Worm (Caenorhabditis elegans) whole organism, L1 larva: Measurements from ENCODE around the gene cyy-1.
A peak's percentile ranks its signal among the peaks of the same experiment; 100 is the strongest.

Experiments used
- C04F5.9 ChIP-seq: sonication (generic microtip); optimal IDR thresholded peaks from 2 replicates; lab custom pipeline; 2016; ENCODE audit warnings: missing genetic modification characterization, missing compliant biosample characterization
- F16B12.6 ChIP-seq: fragments of 150-350 bp; optimal IDR thresholded peaks from 2 replicates; lab custom pipeline; 2014; ENCODE audit warnings: missing biosample characterization, missing genetic modification characterization
- Y116A8C.19 ChIP-seq: sonication (generic microtip); optimal IDR thresholded peaks from 2 replicates; lab custom pipeline; 2016; ENCODE audit warnings: missing compliant biosample characterization, missing genetic modification characterization, borderline replicate concordance
- aha-1 ChIP-seq: fragments of 150-350 bp; optimal IDR thresholded peaks from 2 replicates; lab custom pipeline; 2014; ENCODE audit warnings: missing biosample characterization, missing genetic modification characterization
- alr-1 ChIP-seq: fragments of 200-800 bp; sonication (Bioruptor generic); optimal IDR thresholded peaks from 2 replicates; lab custom pipeline; 2018; ENCODE audit warnings: borderline replicate concordance, mild to moderate bottlenecking, missing genetic modification characterization, missing compliant biosample characterization
- ama-1 ChIP-seq: fragments of 150-350 bp; optimal IDR thresholded peaks from 2 replicates; lab custom pipeline; 2014
- blmp-1 ChIP-seq: fragments of 150-350 bp; optimal IDR thresholded peaks from 2 replicates; lab custom pipeline; 2014; ENCODE audit warnings: missing biosample characterization, missing genetic modification characterization
- ceh-8 ChIP-seq: fragments of 200-800 bp; sonication (Bioruptor generic); optimal IDR thresholded peaks from 2 replicates; lab custom pipeline; 2018; ENCODE audit warnings: mild to moderate bottlenecking, missing genetic modification characterization, moderate library complexity, missing compliant biosample characterization
- ceh-88 ChIP-seq: fragments of 200-800 bp; sonication (Bioruptor generic); IDR thresholded peaks from 2 replicates; pipeline ENCODE4 v1.3.6; 2022; ENCODE audit warnings: missing genetic modification characterization, missing compliant biosample characterization
- ces-1 ChIP-seq: fragments of 150-350 bp; optimal IDR thresholded peaks from 2 replicates; lab custom pipeline; 2014; ENCODE audit warnings: missing biosample characterization, missing genetic modification reagents, missing genetic modification characterization
- dsc-1 ChIP-seq: sonication (generic microtip); optimal IDR thresholded peaks from 2 replicates; lab custom pipeline; 2016; ENCODE audit warnings: mild to moderate bottlenecking, missing genetic modification characterization, missing compliant biosample characterization
- egl-27 ChIP-seq, 2 experiments: fragments of 150-350 bp in 1 of 2; sonication (generic microtip); optimal IDR thresholded peaks; 3 replicates each; lab custom pipeline; 2017 to 2018; ENCODE audit warnings: missing biosample characterization in 2 of 2, missing genetic modification characterization in 2 of 2, missing genetic modification reagents in 2 of 2
- elt-2 ChIP-seq: sonication (generic microtip); optimal IDR thresholded peaks from 2 replicates; lab custom pipeline; 2016; ENCODE audit warnings: missing genetic modification characterization, mild to moderate bottlenecking, inconsistent platforms, missing compliant biosample characterization, missing genetic modification reagents
- fkh-10 ChIP-seq: sonication (generic microtip); optimal IDR thresholded peaks from 2 replicates; lab custom pipeline; 2017; ENCODE audit warnings: missing biosample characterization, missing genetic modification reagents, missing genetic modification characterization
- fkh-4 ChIP-seq: sonication (generic microtip); optimal IDR thresholded peaks from 2 replicates; lab custom pipeline; 2016; ENCODE audit warnings: missing compliant biosample characterization, missing genetic modification characterization, borderline replicate concordance
- fkh-8 ChIP-seq: sonication (generic microtip); optimal IDR thresholded peaks from 2 replicates; lab custom pipeline; 2016; ENCODE audit warnings: mild to moderate bottlenecking, missing genetic modification characterization, missing compliant biosample characterization
- grh-1 ChIP-seq: fragments of 200-800 bp; sonication (Bioruptor generic); IDR thresholded peaks from 2 replicates; pipeline ENCODE4 v1.3.6; 2022; ENCODE audit warnings: missing genetic modification reagents, missing genetic modification characterization, missing compliant biosample characterization
- hlh-17 ChIP-seq: fragments of 200-800 bp; sonication (Bioruptor generic); optimal IDR thresholded peaks from 2 replicates; lab custom pipeline; 2018; ENCODE audit warnings: missing genetic modification characterization, mild to moderate bottlenecking, missing compliant biosample characterization, moderate library complexity, borderline replicate concordance
- hpl-2 ChIP-seq: fragments of 150-350 bp; optimal IDR thresholded peaks from 2 replicates; lab custom pipeline; 2014; ENCODE audit warnings: missing biosample characterization, missing genetic modification reagents, missing genetic modification characterization
- irx-1 ChIP-seq: sonication (generic microtip); optimal IDR thresholded peaks from 2 replicates; lab custom pipeline; 2016; ENCODE audit warnings: missing genetic modification characterization, missing compliant biosample characterization
- lin-13 ChIP-seq: fragments of 150-350 bp; optimal IDR thresholded peaks from 2 replicates; lab custom pipeline; 2014; ENCODE audit warnings: missing biosample characterization, missing genetic modification reagents, missing genetic modification characterization
- lin-14 ChIP-seq: fragments of 200-800 bp; sonication (Bioruptor generic); optimal IDR thresholded peaks from 2 replicates; lab custom pipeline; 2018; ENCODE audit warnings: mild to moderate bottlenecking, missing genetic modification characterization, moderate library complexity, missing compliant biosample characterization
- lin-15B ChIP-seq: fragments of 150-350 bp; sonication (generic microtip); optimal IDR thresholded peaks from 3 replicates; lab custom pipeline; 2014; ENCODE audit warnings: missing biosample characterization, missing genetic modification characterization
- lin-35 ChIP-seq, 2 experiments: fragments of 150-350 bp; optimal IDR thresholded peaks; 2 replicates each; lab custom pipeline; 2014; ENCODE audit warnings: missing biosample characterization in 2 of 2, missing genetic modification characterization in 2 of 2, missing genetic modification reagents in 2 of 2
- lir-3 ChIP-seq: sonication (generic microtip); optimal IDR thresholded peaks from 2 replicates; lab custom pipeline; 2016; ENCODE audit warnings: mild to moderate bottlenecking, missing genetic modification characterization, moderate library complexity, missing compliant biosample characterization; ENCODE audit not compliant: poor library complexity
- lsy-2 ChIP-seq, 2 experiments: fragments of 150-350 bp; optimal IDR thresholded peaks; 2 replicates each; lab custom pipeline; 2014; ENCODE audit warnings: missing biosample characterization in 2 of 2, missing genetic modification characterization in 2 of 2
- mab-9 ChIP-seq: fragments of 200-800 bp; sonication (Bioruptor generic); IDR thresholded peaks from 2 replicates; pipeline ENCODE4 v1.3.6; 2022; ENCODE audit warnings: missing genetic modification reagents, missing genetic modification characterization, missing compliant biosample characterization
- mdl-1 ChIP-seq, 2 experiments: fragments of 150-350 bp; optimal IDR thresholded peaks; 2 replicates each; lab custom pipeline; 2014 to 2017; ENCODE audit warnings: missing biosample characterization in 2 of 2, missing genetic modification characterization in 2 of 2, inconsistent platforms in 1 of 2
- mef-2 ChIP-seq: fragments of 150-350 bp; optimal IDR thresholded peaks from 2 replicates; lab custom pipeline; 2014; ENCODE audit warnings: missing biosample characterization, missing genetic modification characterization
- mep-1 ChIP-seq: fragments of 150-350 bp; optimal IDR thresholded peaks from 2 replicates; lab custom pipeline; 2014; ENCODE audit warnings: missing biosample characterization, missing genetic modification characterization
- nhr-11 ChIP-seq: fragments of 150-350 bp; optimal IDR thresholded peaks from 2 replicates; lab custom pipeline; 2014; ENCODE audit warnings: missing biosample characterization, missing genetic modification characterization
- nhr-12 ChIP-seq: sonication (generic microtip); optimal IDR thresholded peaks from 2 replicates; lab custom pipeline; 2017; ENCODE audit warnings: missing biosample characterization, missing genetic modification characterization
- nhr-19 ChIP-seq: fragments of 200-800 bp; sonication (Bioruptor generic); conservative IDR thresholded peaks from 2 replicates; pipeline ENCODE4 v1.3.6; 2022; ENCODE audit warnings: missing genetic modification characterization, missing compliant biosample characterization
- nhr-237 ChIP-seq: fragments of 150-350 bp; optimal IDR thresholded peaks from 2 replicates; lab custom pipeline; 2014; ENCODE audit warnings: missing biosample characterization, missing genetic modification characterization
- nhr-28 ChIP-seq: fragments of 150-350 bp; optimal IDR thresholded peaks from 2 replicates; lab custom pipeline; 2014; ENCODE audit warnings: missing biosample characterization, missing genetic modification characterization
- nhr-47 ChIP-seq: sonication (generic microtip); optimal IDR thresholded peaks from 2 replicates; lab custom pipeline; 2016; ENCODE audit warnings: mild to moderate bottlenecking, missing genetic modification characterization, moderate library complexity, missing compliant biosample characterization
- nhr-71 ChIP-seq: sonication (generic microtip); optimal IDR thresholded peaks from 2 replicates; lab custom pipeline; 2016; ENCODE audit warnings: mild to moderate bottlenecking, missing genetic modification characterization, moderate library complexity, missing compliant biosample characterization
- nhr-77 ChIP-seq: fragments of 150-350 bp; optimal IDR thresholded peaks from 2 replicates; lab custom pipeline; 2014; ENCODE audit warnings: missing biosample characterization, missing genetic modification characterization
- nhr-85 ChIP-seq: sonication (generic microtip); peaks from one replicate; lab custom pipeline; 2016; ENCODE audit warnings: missing genetic modification characterization, inconsistent platforms, missing compliant biosample characterization
- pag-3 ChIP-seq: sonication (generic microtip); optimal IDR thresholded peaks from 2 replicates; lab custom pipeline; 2017; ENCODE audit warnings: missing genetic modification characterization, mild to moderate bottlenecking, missing compliant biosample characterization, antibody characterized with exemption, borderline replicate concordance; ENCODE audit not compliant: insufficient read depth
- snpc-4 ChIP-seq: fragments of 150-350 bp; optimal IDR thresholded peaks from 2 replicates; lab custom pipeline; 2014; ENCODE audit warnings: missing biosample characterization, missing genetic modification characterization
- snu-23 ChIP-seq: sonication (generic microtip); optimal IDR thresholded peaks from 2 replicates; lab custom pipeline; 2016; ENCODE audit warnings: missing genetic modification characterization, missing compliant biosample characterization
- sup-37 ChIP-seq: fragments of 200-800 bp; sonication (Bioruptor generic); optimal IDR thresholded peaks from 2 replicates; lab custom pipeline; 2018; ENCODE audit warnings: mild to moderate bottlenecking, missing genetic modification characterization, missing compliant biosample characterization
- swsn-7 ChIP-seq: sonication (generic microtip); optimal IDR thresholded peaks from 2 replicates; lab custom pipeline; 2016; ENCODE audit warnings: missing genetic modification characterization, missing compliant biosample characterization
- unc-98 ChIP-seq: fragments of 200-800 bp; sonication (Bioruptor generic); IDR thresholded peaks from 2 replicates; pipeline ENCODE4 v1.3.6; 2022; ENCODE audit warnings: missing genetic modification characterization, missing compliant biosample characterization
- zag-1 ChIP-seq: fragments of 150-350 bp; optimal IDR thresholded peaks from 2 replicates; lab custom pipeline; 2014; ENCODE audit warnings: missing biosample characterization, missing genetic modification characterization
- ztf-11 ChIP-seq, 2 experiments: sonication (generic microtip); optimal IDR thresholded peaks; 2 replicates each; lab custom pipeline; 2016 to 2017; ENCODE audit warnings: missing genetic modification characterization in 2 of 2, missing biosample characterization in 1 of 2, missing compliant biosample characterization in 1 of 2
- ztf-4 ChIP-seq: fragments of 150-350 bp; optimal IDR thresholded peaks from 2 replicates; lab custom pipeline; 2014; ENCODE audit warnings: missing biosample characterization, missing genetic modification characterization

The cyy-1 gene

DNA sequence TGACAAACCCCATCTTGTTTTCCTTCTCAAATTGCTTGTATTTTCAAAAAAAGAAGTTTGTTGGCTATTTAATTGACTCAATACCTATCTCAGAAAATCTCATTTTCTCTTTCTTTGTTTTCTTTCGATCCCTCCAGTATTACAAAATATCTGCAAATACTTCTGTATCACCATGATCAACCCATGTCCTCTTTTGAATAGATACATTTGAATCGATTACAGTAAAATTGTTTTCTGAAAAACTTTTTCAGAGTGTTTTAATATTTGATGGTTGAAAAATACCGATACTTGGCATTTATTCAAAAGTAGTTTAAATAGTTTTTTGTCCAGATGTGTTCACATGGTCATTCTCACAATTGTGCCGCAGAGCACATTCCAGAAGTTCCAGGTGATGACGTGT, 3.5 kb downstream of the cyy-1 start, which contains the start of gene ZK353.9:
Gene ZK353.9 (plus strand): TSS at position 331 of the 400 bp plus-strand sequence.
- TF ChIP-seq ama-1, result no peak
- no peak for TF ChIP-seq snpc-4
- TF ChIP-seq mef-2 (tag; lab: Kevin White, UChicago), result no peak

DNA sequence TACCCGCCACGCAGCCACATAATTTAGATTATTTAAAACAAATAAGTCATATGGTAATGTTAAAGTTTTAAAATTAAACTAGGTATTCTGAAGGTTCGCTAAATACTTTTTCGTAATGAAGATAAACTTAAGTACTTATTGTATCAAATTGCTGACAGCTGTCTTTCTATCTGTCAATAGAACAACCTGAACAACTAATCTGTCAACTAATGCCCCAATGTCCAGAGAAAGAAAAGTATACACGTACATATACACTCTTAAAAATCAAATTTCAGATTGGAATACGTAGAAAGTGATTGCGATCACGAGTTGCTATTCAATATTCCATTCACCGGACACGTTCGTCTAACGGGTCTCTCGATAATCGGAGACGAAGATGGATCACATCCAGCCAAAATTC, 5.1 kb downstream of the cyy-1 start:
- TF ChIP-seq hlh-17 (GFP tag; lab: Kevin White, UChicago) (no peak), zag-1 (no peak), dsc-1 (tag; lab: Kevin White, UChicago) (no peak), lir-3 (tag; lab: Kevin White, UChicago) (no peak), ceh-8 (no peak), irx-1 (tag; lab: Kevin White, UChicago) (no peak), lsy-2 (tag; optimal IDR thresholded peaks at IDR 0.05; lab: Kevin White, UChicago) (no peak), fkh-10 (GFP tag; lab: Kevin White, UChicago) (no peak), lin-35 (GFP tag; optimal IDR thresholded peaks at IDR 0.05; lab: Kevin White, UChicago) (no peak), mdl-1 (tag; optimal IDR thresholded peaks at IDR 0.05; lab: Kevin White, UChicago) (no peak), pag-3 (tag; lab: Kevin White, UChicago) (no peak), mef-2 (tag; lab: Kevin White, UChicago) (no peak), snu-23 (GFP tag; lab: Kevin White, UChicago) (no peak), nhr-12 (tag; lab: Kevin White, UChicago) (no peak), nhr-237 (tag; lab: Kevin White, UChicago) (no peak), fkh-4 (tag; lab: Kevin White, UChicago) (no peak), nhr-11 (no peak)
- TF ChIP-seq, all 84 proteins: peak for 0

DNA sequence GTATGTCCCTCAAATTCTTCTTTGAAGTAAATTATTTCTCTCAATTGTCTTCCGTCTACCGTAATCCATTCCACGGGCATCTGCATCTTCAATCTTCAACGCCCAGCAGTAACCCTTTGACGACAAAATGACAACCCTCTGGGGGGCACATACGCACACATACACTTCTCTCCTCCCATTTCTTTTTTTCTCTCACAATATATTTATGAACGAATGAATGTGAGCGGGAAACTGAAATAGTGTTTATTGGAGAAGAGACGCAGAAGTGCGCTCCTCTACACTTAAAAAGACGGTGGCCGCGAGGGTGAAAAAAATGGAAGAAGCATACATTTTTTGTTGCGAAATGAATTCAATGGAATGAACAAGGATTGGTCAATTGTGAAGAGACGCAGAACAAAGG, 6.3 kb downstream of the cyy-1 start:
- no peak for TF ChIP-seq ces-1 (GFP tag; lab: Kevin White, UChicago)
- TF ChIP-seq F16B12.6 (tag; lab: Kevin White, UChicago), result peak; percentile 35
- TF ChIP-seq ceh-88 (GFP tag; lab: Robert Waterston, UW), result no peak
- TF ChIP-seq dsc-1 (tag; lab: Kevin White, UChicago), result no peak
- TF ChIP-seq snu-23 (GFP tag; lab: Kevin White, UChicago), result peak; percentile 69
- TF ChIP-seq nhr-71, result peak; percentile 72
- TF ChIP-seq ztf-11 (tag; optimal IDR thresholded peaks at IDR 0.05; lab: Kevin White, UChicago), result no peak
- TF ChIP-seq egl-27 (tag; optimal IDR thresholded peaks at IDR 0.05; lab: Kevin White, UChicago), result no peak
- TF ChIP-seq Y116A8C.19 (tag; lab: Kevin White, UChicago), result no peak
- TF ChIP-seq mab-9 (GFP tag; lab: Robert Waterston, UW), result no peak
- peak; percentile 24 for TF ChIP-seq elt-2
- peak; percentile 84 to 93 for TF ChIP-seq lsy-2 (tag; optimal IDR thresholded peaks at IDR 0.05; lab: Kevin White, UChicago)
- peak; percentile 52 for TF ChIP-seq nhr-47 (tag; lab: Kevin White, UChicago)
- TF ChIP-seq lin-13 (GFP tag; lab: Kevin White, UChicago), result peak; percentile 50
- no peak for TF ChIP-seq lir-3 (tag; lab: Kevin White, UChicago)
- no peak for TF ChIP-seq sup-37 (GFP tag; lab: Kevin White, UChicago)
- TF ChIP-seq hpl-2 (GFP tag; lab: Kevin White, UChicago), result no peak
- peak; percentile 67 to 77 for TF ChIP-seq lin-35 (GFP tag; optimal IDR thresholded peaks at IDR 0.05; lab: Kevin White, UChicago)
- TF ChIP-seq fkh-10 (GFP tag; lab: Kevin White, UChicago), result peak; percentile 54
- TF ChIP-seq unc-98 (GFP tag; lab: Robert Waterston, UW), result no peak
- no peak for TF ChIP-seq alr-1 (tag; lab: Kevin White, UChicago)
- no peak for TF ChIP-seq nhr-28
- no peak for TF ChIP-seq mef-2 (tag; lab: Kevin White, UChicago)
- peak; percentile 80 for TF ChIP-seq fkh-8 (tag; lab: Kevin White, UChicago)
- TF ChIP-seq C04F5.9 (tag; lab: Kevin White, UChicago), result no peak
- peak; percentile 15 for TF ChIP-seq ztf-4 (tag; lab: Kevin White, UChicago)
- TF ChIP-seq nhr-85 (tag; lab: Kevin White, UChicago), result no peak
- no peak for TF ChIP-seq grh-1 (GFP tag; lab: Robert Waterston, UW)
- peak; percentile 85 for TF ChIP-seq blmp-1
- TF ChIP-seq mep-1 (tag; lab: Kevin White, UChicago), result peak; percentile 97
- TF ChIP-seq lin-15B (tag; lab: Kevin White, UChicago), result peak; percentile 24
- TF ChIP-seq nhr-11, result no peak
- TF ChIP-seq zag-1, result no peak
- peak; percentile 58 for TF ChIP-seq swsn-7 (tag; lab: Kevin White, UChicago)
- TF ChIP-seq lin-14 (GFP tag; lab: Kevin White, UChicago), result peak; percentile 97
- no peak for TF ChIP-seq aha-1 (tag; lab: Kevin White, UChicago)
- TF ChIP-seq nhr-19 (GFP tag; lab: Robert Waterston, UW), result peak; percentile 35
- peak; percentile 35 for TF ChIP-seq nhr-77
